Fruit fly (Drosophila melanogaster) whole organism, prepupa: ENCODE measurements around the gene CG4404.

Experiments used
- Blimp-1 ChIP-seq: fragments of 200-800 bp; sonication (Bioruptor generic); optimal IDR thresholded peaks from 3 replicates; lab custom pipeline; 2017; ENCODE audit warnings: missing biosample characterization, missing genetic modification characterization, mild to moderate bottlenecking, moderate library complexity, missing genetic modification reagents
- CG10631 ChIP-seq: fragments of 200-800 bp; sonication (Bioruptor generic); optimal IDR thresholded peaks from 2 replicates; lab custom pipeline; 2016; ENCODE audit warnings: missing biosample characterization, missing genetic modification characterization
- CG10669 ChIP-seq: fragments of 200-800 bp; sonication (Bioruptor generic); optimal IDR thresholded peaks from 3 replicates; lab custom pipeline; 2018; ENCODE audit warnings: missing biosample characterization, mild to moderate bottlenecking, missing genetic modification characterization, moderate library complexity
- CG11294 ChIP-seq: fragments of 200-800 bp; sonication (Bioruptor generic); IDR thresholded peaks from 2 replicates; pipeline ENCODE4 v1.3.6; 2022; ENCODE audit warnings: missing biosample characterization, missing genetic modification characterization
- CG11762 ChIP-seq: fragments of 200-800 bp; sonication (Bioruptor generic); optimal IDR thresholded peaks from 3 replicates; lab custom pipeline; 2016; ENCODE audit warnings: missing biosample characterization, missing genetic modification characterization; ENCODE audit not compliant: insufficient read depth
- CG15336 ChIP-seq: fragments of 200-800 bp; sonication (Bioruptor generic); IDR thresholded peaks from 2 replicates; pipeline ENCODE4 v1.3.6; 2022; ENCODE audit warnings: missing biosample characterization, missing genetic modification characterization
- CG1621 ChIP-seq: fragments of 200-800 bp; sonication (Bioruptor generic); optimal IDR thresholded peaks from 3 replicates; lab custom pipeline; 2018; ENCODE audit warnings: missing biosample characterization, mild to moderate bottlenecking, missing genetic modification characterization
- CG16779 ChIP-seq: fragments of 200-800 bp; sonication (Bioruptor generic); optimal IDR thresholded peaks from 3 replicates; lab custom pipeline; 2017; ENCODE audit warnings: missing biosample characterization, mild to moderate bottlenecking, missing genetic modification characterization
- CG3032 ChIP-seq: fragments of 200-800 bp; optimal IDR thresholded peaks from 2 replicates; lab custom pipeline; 2019; ENCODE audit warnings: missing biosample characterization, mild to moderate bottlenecking, missing genetic modification characterization, moderate library complexity
- CG31627 ChIP-seq: fragments of 200-800 bp; sonication (Bioruptor generic); optimal IDR thresholded peaks from 3 replicates; lab custom pipeline; 2016; ENCODE audit warnings: missing biosample characterization, missing genetic modification characterization
- CG32006 ChIP-seq: fragments of 200-800 bp; sonication (Bioruptor generic); optimal IDR thresholded peaks from 3 replicates; lab custom pipeline; 2017; ENCODE audit warnings: missing biosample characterization, mild to moderate bottlenecking, missing genetic modification characterization
- CG3919 ChIP-seq: fragments of 200-800 bp; sonication (Bioruptor generic); optimal IDR thresholded peaks from 3 replicates; lab custom pipeline; 2016; ENCODE audit warnings: missing biosample characterization, missing genetic modification characterization
- CG4318 ChIP-seq: fragments of 200-800 bp; sonication (Bioruptor generic); optimal IDR thresholded peaks from 3 replicates; lab custom pipeline; 2017; ENCODE audit warnings: missing biosample characterization, mild to moderate bottlenecking, missing genetic modification characterization
- CG6276 ChIP-seq: fragments of 200-800 bp; sonication (Bioruptor generic); optimal IDR thresholded peaks from 2 replicates; lab custom pipeline; 2017; ENCODE audit warnings: missing biosample characterization, mild to moderate bottlenecking, missing genetic modification characterization
- CG6854 ChIP-seq: fragments of 200-800 bp; sonication (Bioruptor generic); optimal IDR thresholded peaks from 2 replicates; lab custom pipeline; 2017; ENCODE audit warnings: missing biosample characterization, mild to moderate bottlenecking, missing genetic modification characterization
- CG7368 ChIP-seq: fragments of 200-800 bp; sonication (Bioruptor generic); optimal IDR thresholded peaks from 3 replicates; lab custom pipeline; 2016; ENCODE audit warnings: missing biosample characterization, missing genetic modification characterization
- CG8119 ChIP-seq: fragments of 200-800 bp; sonication (Bioruptor generic); IDR thresholded peaks from 3 replicates; pipeline ENCODE4 v1.3.6; 2022; ENCODE audit warnings: missing biosample characterization, missing genetic modification characterization
- CG8319 ChIP-seq: fragments of 200-800 bp; sonication (Bioruptor generic); optimal IDR thresholded peaks from 3 replicates; lab custom pipeline; 2016; ENCODE audit warnings: missing biosample characterization, missing genetic modification characterization
- CG8632 ChIP-seq: fragments of 200-800 bp; sonication (Bioruptor generic); optimal IDR thresholded peaks from 3 replicates; lab custom pipeline; 2016; ENCODE audit warnings: missing biosample characterization, missing genetic modification characterization
- Eip75B ChIP-seq: fragments of 200-800 bp; sonication (Bioruptor generic); optimal IDR thresholded peaks from 3 replicates; lab custom pipeline; 2016; ENCODE audit warnings: missing biosample characterization, missing genetic modification characterization
- Eip78C ChIP-seq: fragments of 200-800 bp; sonication (Bioruptor generic); peaks from one replicate; lab custom pipeline; 2016; ENCODE audit warnings: missing biosample characterization, missing genetic modification characterization
- Eip93F ChIP-seq: fragments of 200-800 bp; sonication (Bioruptor generic); optimal IDR thresholded peaks from 2 replicates; lab custom pipeline; 2016; ENCODE audit warnings: missing biosample characterization, mild to moderate bottlenecking, missing genetic modification characterization
- Ets21C ChIP-seq: fragments of 200-800 bp; sonication (Bioruptor generic); optimal IDR thresholded peaks from 3 replicates; lab custom pipeline; 2016; ENCODE audit warnings: missing biosample characterization, missing genetic modification characterization
- Ets96B ChIP-seq: fragments of 200-800 bp; optimal IDR thresholded peaks from 2 replicates; lab custom pipeline; 2019; ENCODE audit warnings: missing biosample characterization, mild to moderate bottlenecking, missing genetic modification characterization, moderate library complexity
- Gug ChIP-seq: fragments of 200-800 bp; sonication (Bioruptor generic); IDR thresholded peaks from 2 replicates; pipeline ENCODE4 v1.3.6; 2022; ENCODE audit warnings: missing biosample characterization, missing genetic modification characterization
- Hr38 ChIP-seq: sonication (Bioruptor generic); optimal IDR thresholded peaks from 2 replicates; lab custom pipeline; 2016; ENCODE audit warnings: missing biosample characterization, missing genetic modification characterization
- Hr39 ChIP-seq: fragments of 200-800 bp; sonication (Bioruptor generic); optimal IDR thresholded peaks from 2 replicates; lab custom pipeline; 2016; ENCODE audit warnings: missing biosample characterization, missing genetic modification characterization
- Met ChIP-seq: fragments of 200-800 bp; sonication (Bioruptor generic); optimal IDR thresholded peaks from 3 replicates; lab custom pipeline; 2016; ENCODE audit warnings: missing biosample characterization, missing genetic modification characterization
- Smox ChIP-seq: fragments of 200-800 bp; sonication (Bioruptor generic); optimal IDR thresholded peaks from 3 replicates; lab custom pipeline; 2016; ENCODE audit warnings: missing biosample characterization, missing genetic modification characterization
- Sox102F ChIP-seq: fragments of 200-800 bp; sonication (Bioruptor generic); optimal IDR thresholded peaks from 2 replicates; lab custom pipeline; 2016; ENCODE audit warnings: missing biosample characterization, mild to moderate bottlenecking, missing genetic modification characterization
- Sox14 ChIP-seq: fragments of 200-800 bp; sonication (Bioruptor generic); optimal IDR thresholded peaks from 3 replicates; lab custom pipeline; 2016; ENCODE audit warnings: missing biosample characterization, missing genetic modification characterization
- Sox15 ChIP-seq: fragments of 200-800 bp; sonication (Bioruptor generic); optimal IDR thresholded peaks from 3 replicates; lab custom pipeline; 2016; ENCODE audit warnings: missing biosample characterization, missing genetic modification characterization
- achi ChIP-seq: fragments of 200-800 bp; sonication (Bioruptor generic); optimal IDR thresholded peaks from 3 replicates; lab custom pipeline; 2016; ENCODE audit warnings: missing biosample characterization, missing genetic modification characterization
- acj6 ChIP-seq: fragments of 200-800 bp; sonication (Bioruptor generic); optimal IDR thresholded peaks from 3 replicates; lab custom pipeline; 2016; ENCODE audit warnings: missing biosample characterization, missing genetic modification characterization
- eg ChIP-seq: fragments of 200-800 bp; sonication (Bioruptor generic); IDR thresholded peaks from 3 replicates; pipeline ENCODE4 v1.3.6; 2022; ENCODE audit warnings: missing biosample characterization, missing genetic modification characterization
- esn ChIP-seq: fragments of 200-800 bp; sonication (Bioruptor generic); optimal IDR thresholded peaks from 2 replicates; lab custom pipeline; 2016; ENCODE audit warnings: missing biosample characterization, mild to moderate bottlenecking, missing genetic modification characterization, moderate library complexity
- fd85E ChIP-seq: fragments of 200-800 bp; sonication (Bioruptor generic); optimal IDR thresholded peaks from 3 replicates; lab custom pipeline; 2016; ENCODE audit warnings: missing biosample characterization, missing genetic modification characterization
- lz ChIP-seq: fragments of 200-800 bp; sonication (Bioruptor generic); optimal IDR thresholded peaks from 3 replicates; lab custom pipeline; 2016; ENCODE audit warnings: missing biosample characterization, missing genetic modification characterization
- pdm3 ChIP-seq: fragments of 200-800 bp; sonication (Bioruptor generic); optimal IDR thresholded peaks from 3 replicates; lab custom pipeline; 2016; ENCODE audit warnings: missing biosample characterization, missing genetic modification characterization
- salr ChIP-seq, 2 experiments: fragments of 200-800 bp; sonication (Bioruptor generic); optimal IDR thresholded peaks; 3 replicates each; lab custom pipeline; 2016 to 2018; ENCODE audit warnings: missing biosample characterization in 2 of 2, missing genetic modification characterization in 2 of 2, mild to moderate bottlenecking in 1 of 2
- spab ChIP-seq: fragments of 200-800 bp; sonication (Bioruptor generic); optimal IDR thresholded peaks from 2 replicates; lab custom pipeline; 2017; ENCODE audit warnings: missing biosample characterization, mild to moderate bottlenecking, missing genetic modification characterization, missing genetic modification reagents
- ss ChIP-seq, 2 experiments: fragments of 200-800 bp; sonication (Bioruptor generic); optimal IDR thresholded peaks; 2 replicates in 1 of 2; 3 replicates in 1 of 2; lab custom pipeline; 2017 to 2018; ENCODE audit warnings: mild to moderate bottlenecking in 2 of 2, missing biosample characterization in 2 of 2, missing genetic modification characterization in 2 of 2, moderate library complexity in 1 of 2
- svp ChIP-seq: fragments of 200-800 bp; sonication (Bioruptor generic); peaks from one replicate; lab custom pipeline; 2016; ENCODE audit warnings: missing biosample characterization, missing genetic modification characterization
- vri ChIP-seq: fragments of 200-800 bp; sonication (Bioruptor generic); optimal IDR thresholded peaks from 3 replicates; lab custom pipeline; 2016; ENCODE audit warnings: missing biosample characterization, mild to moderate bottlenecking, missing genetic modification characterization

CG4404 gene

dm6 chrX:12895114-12895723 lies 10.6 kb downstream of the CG4404 start (continued):
- TF ChIP-seq CG31627 (GFP tag; lab: Kevin White, UChicago) (peak; percentile 32), svp (GFP tag; lab: Kevin White, UChicago) (peak; percentile 83)

- TF ChIP-seq svp (GFP tag; lab: Kevin White, UChicago) (peak; percentile 60), spab (no peak), pdm3 (GFP tag; lab: Kevin White, UChicago) (no peak)
- TF ChIP-seq, all 60 proteins: peak for 1
Observed at dm6 chrX:12893969-12894368, 11.8 kb downstream of the CG4404 start.

dm6 chrX:12891322-12892159 lies 14.3 kb downstream of the CG4404 start:
- peak; percentile 85 for TF ChIP-seq svp (GFP tag; lab: Kevin White, UChicago)
- peak; percentile 77 for TF ChIP-seq spab
- TF ChIP-seq eg (GFP tag; lab: Robert Waterston, UW), result no peak
- peak; percentile 71 for TF ChIP-seq CG8119 (GFP tag; lab: Robert Waterston, UW)
- peak; percentile 78 for TF ChIP-seq CG3032 (tag; lab: Kevin White, UChicago)
- peak; percentile 61 for TF ChIP-seq Met (GFP tag; lab: Kevin White, UChicago)
- TF ChIP-seq acj6 (GFP tag; lab: Kevin White, UChicago), result peak; percentile 65
- TF ChIP-seq esn (GFP tag; lab: Kevin White, UChicago), result peak; percentile 70
- TF ChIP-seq CG8319 (GFP tag; lab: Kevin White, UChicago), result peak; percentile 43
- TF ChIP-seq achi, result peak; percentile 77
- TF ChIP-seq CG6276 (GFP tag; lab: Kevin White, UChicago), result peak; percentile 76
- peak; percentile 47 for TF ChIP-seq Hr39 (GFP tag; lab: Kevin White, UChicago)
- TF ChIP-seq Hr38 (GFP tag; lab: Kevin White, UChicago), result no peak
- TF ChIP-seq pdm3 (GFP tag; lab: Kevin White, UChicago), result peak; percentile 71
- TF ChIP-seq CG6854 (GFP tag; lab: Kevin White, UChicago), result no peak
- peak; percentile 70 for TF ChIP-seq CG3919 (GFP tag; lab: Kevin White, UChicago)
- peak; percentile 86 for TF ChIP-seq CG32006
- TF ChIP-seq CG4318 (GFP tag; lab: Kevin White, UChicago), result peak; percentile 73
- TF ChIP-seq CG16779, result peak; percentile 49
- peak; percentile 59 for TF ChIP-seq Sox15
- peak; percentile 61 for TF ChIP-seq Eip75B (GFP tag; lab: Kevin White, UChicago)
- TF ChIP-seq salr (GFP tag; optimal IDR thresholded peaks at IDR 0.05; lab: Kevin White, UChicago), result peak; percentile 17 to 59
- peak; percentile 46 to 87 for TF ChIP-seq ss (GFP tag; optimal IDR thresholded peaks at IDR 0.05; lab: Kevin White, UChicago)
- peak; percentile 95 for TF ChIP-seq Eip78C (GFP tag; lab: Kevin White, UChicago)
- TF ChIP-seq lz (GFP tag; lab: Kevin White, UChicago), result peak; percentile 57
- TF ChIP-seq Sox14 (GFP tag; lab: Kevin White, UChicago), result peak; percentile 57
- TF ChIP-seq Eip93F (GFP tag; lab: Kevin White, UChicago), result no peak
- TF ChIP-seq CG11762 (GFP tag; lab: Kevin White, UChicago), result peak; percentile 64
- no peak; the same call in 1 of the 2 replicates for TF ChIP-seq CG11294
- peak; percentile 71 for TF ChIP-seq CG8632 (GFP tag; lab: Kevin White, UChicago)
- no peak for TF ChIP-seq fd85E (GFP tag; lab: Kevin White, UChicago)
- TF ChIP-seq Ets96B, result peak; percentile 73
- peak; percentile 74 for TF ChIP-seq CG10669
- peak; percentile 63 for TF ChIP-seq Sox102F
- peak; percentile 66 for TF ChIP-seq CG15336
- TF ChIP-seq Smox (GFP tag; lab: Kevin White, UChicago), result peak; percentile 56
- TF ChIP-seq CG10631, result peak; percentile 79
- peak; percentile 51 for TF ChIP-seq CG7368
- TF ChIP-seq Ets21C (GFP tag; lab: Kevin White, UChicago), result peak; percentile 9
- TF ChIP-seq Blimp-1, result no peak
- peak; percentile 43; the same call in 1 of the 2 replicates for TF ChIP-seq Gug (GFP tag; lab: Robert Waterston, UW)
- peak; percentile 8 for TF ChIP-seq CG1621 (tag; lab: Kevin White, UChicago)
- TF ChIP-seq CG31627 (GFP tag; lab: Kevin White, UChicago), result peak; percentile 43
- TF ChIP-seq vri, result peak; percentile 21
